Worm (Caenorhabditis elegans): ENCODE results near the gene C36B7.1.

Gene C36B7.1

DNA sequence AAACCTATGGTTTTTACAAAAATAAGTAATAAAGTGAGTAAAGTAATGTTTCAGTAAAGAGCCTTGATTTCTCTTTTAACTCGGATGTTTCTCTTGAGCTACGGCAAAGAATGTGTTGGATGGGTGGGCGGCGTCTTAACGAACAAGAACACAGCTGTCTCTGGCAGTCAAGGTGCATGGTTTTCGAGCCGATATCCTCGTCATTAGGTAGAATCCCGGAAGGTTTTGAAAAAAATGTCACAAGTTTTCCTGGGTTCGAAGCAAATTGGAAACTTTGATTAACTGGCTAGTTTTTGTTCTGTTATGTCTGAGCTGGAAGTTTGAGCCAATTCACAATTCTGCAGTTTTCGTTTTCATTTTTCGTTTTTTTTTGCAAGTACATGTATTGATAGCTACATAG lies 37.4 kb upstream of the C36B7.1 start, which contains the start of gene B0403.6:
Gene B0403.6 (minus strand): TSS at position 101 of the 400 bp plus-strand sequence.
- TF ChIP-seq fkh-10 (GFP tag; optimal IDR thresholded peaks at IDR 0.05) (no peak), lim-6 (tag; optimal IDR thresholded peaks at IDR 0.05) (no peak), npax-4 (tag; optimal IDR thresholded peaks at IDR 0.05) (no peak), ceh-14 (tag; optimal IDR thresholded peaks at IDR 0.05) (no peak), pat-9 (tag; optimal IDR thresholded peaks at IDR 0.05) (no peak), ceh-2 (tag; optimal IDR thresholded peaks at IDR 0.05) (no peak), T23F11.4 (GFP tag; optimal IDR thresholded peaks at IDR 0.05) (no peak), hlh-8 (tag; optimal IDR thresholded peaks at IDR 0.05) (no peak), Y22D7AL.16 (tag; optimal IDR thresholded peaks at IDR 0.05) (no peak), nfya-1 (tag; optimal IDR thresholded peaks at IDR 0.05) (no peak), C38D4.7 (GFP tag; optimal IDR thresholded peaks at IDR 0.05) (no peak), ceh-19 (GFP tag; optimal IDR thresholded peaks at IDR 0.05) (no peak), nhr-11 (tag; optimal IDR thresholded peaks at IDR 0.05) (no peak), fkh-6 (tag; optimal IDR thresholded peaks at IDR 0.05) (no peak), ceh-22 (tag; optimal IDR thresholded peaks at IDR 0.05) (no peak), che-1 (tag; optimal IDR thresholded peaks at IDR 0.05) (no peak), ceh-48 (tag; optimal IDR thresholded peaks at IDR 0.05) (no peak), nhr-232 (tag; optimal IDR thresholded peaks at IDR 0.05) (no peak), zip-5 (tag; optimal IDR thresholded peaks at IDR 0.05) (no peak), madf-2 (tag; optimal IDR thresholded peaks at IDR 0.05) (no peak)

DNA sequence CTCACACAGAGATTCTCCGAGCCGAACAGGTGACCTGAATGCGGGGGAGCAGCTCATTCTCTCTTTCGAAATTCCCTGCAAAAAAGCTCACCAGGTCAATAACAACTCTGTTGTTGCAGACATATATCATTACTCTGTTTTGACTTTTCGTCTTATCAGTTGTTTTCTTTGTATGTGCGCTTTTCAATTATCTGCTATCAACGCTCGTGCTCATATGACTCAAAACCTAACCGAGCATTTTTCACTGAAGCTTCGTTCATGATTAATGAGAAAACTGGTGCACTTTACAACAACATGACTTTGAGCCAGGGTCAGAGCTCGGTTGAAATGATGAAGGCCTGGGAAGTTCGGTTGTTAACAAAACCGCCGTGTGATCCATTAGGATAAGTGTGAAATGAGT lies 36.2 kb upstream of the C36B7.1 start:
- no peak for TF ChIP-seq mec-3 (tag; optimal IDR thresholded peaks at IDR 0.05; ENCODE audit: borderline replicate concordance)
- no peak for TF ChIP-seq ref-2 (tag; optimal IDR thresholded peaks at IDR 0.05)
- TF ChIP-seq ceh-18 (tag; optimal IDR thresholded peaks at IDR 0.05): no peak
- TF ChIP-seq unc-42 (tag; optimal IDR thresholded peaks at IDR 0.05): no peak
- TF ChIP-seq sdc-2 (tag; optimal IDR thresholded peaks at IDR 0.05): no peak
- no peak for TF ChIP-seq unc-86 (tag; optimal IDR thresholded peaks at IDR 0.05)
- no peak for TF ChIP-seq F13H6.1 (tag; optimal IDR thresholded peaks at IDR 0.05)
- no peak for TF ChIP-seq hlh-8 (tag; optimal IDR thresholded peaks at IDR 0.05)
- no peak for TF ChIP-seq gmeb-2 (tag; optimal IDR thresholded peaks at IDR 0.05)
- no peak for TF ChIP-seq sox-4 (tag; optimal IDR thresholded peaks at IDR 0.05)
- TF ChIP-seq ceh-24 (tag; optimal IDR thresholded peaks at IDR 0.05): no peak
- TF ChIP-seq pha-2 (tag; optimal IDR thresholded peaks at IDR 0.05): no peak

DNA sequence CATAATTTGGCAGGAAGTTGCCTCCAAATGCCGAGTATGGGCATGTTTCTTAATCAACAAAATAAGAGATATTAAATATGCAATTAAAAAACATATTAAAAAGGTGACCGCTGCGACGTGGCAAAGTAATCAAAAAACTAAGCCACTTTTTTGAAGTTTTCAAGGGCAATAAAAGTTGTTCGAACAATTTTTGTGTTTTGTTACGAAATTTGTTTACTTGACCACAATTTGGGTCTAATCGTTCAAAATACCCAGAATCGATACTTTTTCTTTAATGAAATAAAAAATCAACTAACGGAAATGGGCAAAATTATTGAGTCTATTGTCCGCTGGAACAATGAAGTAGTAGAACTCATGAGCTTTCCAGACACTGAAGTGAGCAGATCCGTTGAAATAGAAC lies 27.6 kb upstream of the C36B7.1 start, which contains the start of gene Y1B5A.1:
Gene Y1B5A.1 (plus strand): TSS at position 301 of the 400 bp plus-strand sequence.
- no peak for TF ChIP-seq mec-3 (tag; optimal IDR thresholded peaks at IDR 0.05; ENCODE audit: borderline replicate concordance)
- TF ChIP-seq K02D7.2 (tag; optimal IDR thresholded peaks at IDR 0.05): no peak
- TF ChIP-seq ceh-2 (tag; optimal IDR thresholded peaks at IDR 0.05): no peak
- TF ChIP-seq sox-4 (tag; optimal IDR thresholded peaks at IDR 0.05): no peak
- TF ChIP-seq elt-4 (tag; optimal IDR thresholded peaks at IDR 0.05): no peak
- TF ChIP-seq sdc-2 (tag; optimal IDR thresholded peaks at IDR 0.05): no peak
- TF ChIP-seq pqm-1 (tag; optimal IDR thresholded peaks at IDR 0.05): no peak
- no peak for TF ChIP-seq ceh-31 (tag; optimal IDR thresholded peaks at IDR 0.05)
- no peak for TF ChIP-seq unc-3 (GFP tag; conservative IDR thresholded peaks at IDR 0.05)
- TF ChIP-seq unc-3 (tag; optimal IDR thresholded peaks at IDR 0.05): no peak
- TF ChIP-seq ttx-3 (tag; optimal IDR thresholded peaks at IDR 0.05): no peak
- no peak for TF ChIP-seq fkh-10 (GFP tag; optimal IDR thresholded peaks at IDR 0.05)
- no peak for TF ChIP-seq gmeb-2 (tag; optimal IDR thresholded peaks at IDR 0.05)
- TF ChIP-seq fkh-6 (tag; optimal IDR thresholded peaks at IDR 0.05): no peak
- TF ChIP-seq ceh-24 (tag; optimal IDR thresholded peaks at IDR 0.05): no peak
- no peak for TF ChIP-seq che-1 (tag; optimal IDR thresholded peaks at IDR 0.05)

- TF ChIP-seq ceh-48 (tag; optimal IDR thresholded peaks at IDR 0.05): no peak
- no peak for TF ChIP-seq gmeb-2 (tag; optimal IDR thresholded peaks at IDR 0.05)
- TF ChIP-seq syd-9 (tag; optimal IDR thresholded peaks at IDR 0.05): no peak
- TF ChIP-seq ztf-16 (tag; optimal IDR thresholded peaks at IDR 0.05): no peak
- no peak for TF ChIP-seq dmd-4 (tag; optimal IDR thresholded peaks at IDR 0.05; ENCODE audit: borderline replicate concordance)
- no peak for TF ChIP-seq unc-42 (tag; optimal IDR thresholded peaks at IDR 0.05)
- TF ChIP-seq fkh-6 (tag; optimal IDR thresholded peaks at IDR 0.05): no peak
- TF ChIP-seq nhr-11 (tag; optimal IDR thresholded peaks at IDR 0.05): no peak
- no peak for TF ChIP-seq hlh-13 (GFP tag; optimal IDR thresholded peaks at IDR 0.05)
- TF ChIP-seq ceh-22 (tag; optimal IDR thresholded peaks at IDR 0.05): no peak
- no peak for TF ChIP-seq pag-3 (tag; optimal IDR thresholded peaks at IDR 0.05; ENCODE audit: borderline replicate concordance)
- TF ChIP-seq sdc-2 (tag; optimal IDR thresholded peaks at IDR 0.05): no peak
- no peak for TF ChIP-seq Y22D7AL.16 (tag; optimal IDR thresholded peaks at IDR 0.05)
Observed at ce11 chrX:7085912-7086311, 26.8 kb upstream of the C36B7.1 start, which contains the start of gene C36B7.4. Gene C36B7.4 (minus strand): TSS chrX:7086012.
